Fruit fly (Drosophila melanogaster): ENCODE data around the gene CG15370.

CG15370 gene

DNA sequence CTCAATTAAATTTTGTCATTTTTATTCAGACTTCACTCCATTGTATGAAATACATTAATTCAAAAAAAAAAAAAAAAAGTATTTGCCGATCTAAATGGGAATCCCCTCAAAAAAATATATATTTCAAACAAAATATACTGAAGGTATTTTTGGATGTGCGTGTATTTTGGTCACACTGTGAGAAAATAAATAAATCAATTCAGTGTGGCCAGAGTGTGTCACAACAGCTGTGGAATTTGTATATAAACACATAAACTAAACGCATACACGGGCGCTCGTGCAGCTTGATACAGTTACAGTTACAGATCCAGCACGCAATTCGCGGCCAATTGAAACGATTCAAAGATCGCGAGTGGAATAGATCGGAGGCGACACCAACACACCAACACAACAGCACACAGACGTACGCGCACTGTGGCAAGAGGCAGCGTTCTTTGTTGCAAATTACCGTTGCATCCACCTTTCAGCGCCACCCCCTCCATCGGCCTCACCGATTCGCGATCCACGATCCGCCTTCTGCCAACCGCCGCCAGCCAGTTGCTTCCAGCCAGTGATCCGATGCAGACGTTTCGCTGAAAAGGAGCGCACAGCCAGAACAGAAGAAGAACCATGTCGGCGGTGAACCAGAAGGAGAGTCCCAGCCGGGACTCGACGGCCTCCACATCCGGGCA is 25.1 kb downstream of the CG15370 start, which contains the start of gene CG17754:
Gene CG17754 (plus strand): TSS at position 260 of the 671 bp plus-strand sequence.
- no peak for TF ChIP-seq Crg-1 (GFP tag; optimal IDR thresholded peaks at IDR 0.05)
- peak; percentile 65 for TF ChIP-seq bab1 (GFP tag; optimal IDR thresholded peaks at IDR 0.05)
- peak; percentile 46 for TF ChIP-seq Mnt (GFP tag; optimal IDR thresholded peaks at IDR 0.05)
- no peak for TF ChIP-seq CG12768 (GFP tag; optimal IDR thresholded peaks at IDR 0.05)
- peak; percentile 11 for TF ChIP-seq CG7101 (tag; optimal IDR thresholded peaks at IDR 0.05)
- TF ChIP-seq CG1620 (GFP tag; optimal IDR thresholded peaks at IDR 0.05), result peak; percentile 17
- TF ChIP-seq ovo (GFP tag; optimal IDR thresholded peaks at IDR 0.05), result peak; percentile 4
- peak; percentile 2 for TF ChIP-seq CG11617 (GFP tag; optimal IDR thresholded peaks at IDR 0.05)
- TF ChIP-seq tj (GFP tag; optimal IDR thresholded peaks at IDR 0.05), result peak; percentile 30
- no peak for TF ChIP-seq cnc (optimal IDR thresholded peaks at IDR 0.05)

- TF ChIP-seq Crg-1 (GFP tag; optimal IDR thresholded peaks at IDR 0.05), result no peak
- TF ChIP-seq CG14711 (tag; optimal IDR thresholded peaks at IDR 0.05), result peak; percentile 22
- TF ChIP-seq kay (GFP tag; ENCODE audit: borderline replicate concordance), result no peak
- TF ChIP-seq ovo (GFP tag; optimal IDR thresholded peaks at IDR 0.05), result peak; percentile 17
- TF ChIP-seq CG11617 (GFP tag; optimal IDR thresholded peaks at IDR 0.05), result peak; percentile 37
- no peak for TF ChIP-seq toe (GFP tag; optimal IDR thresholded peaks at IDR 0.05)
- no peak for TF ChIP-seq Clk (GFP tag; optimal IDR thresholded peaks at IDR 0.05)
- no peak for TF ChIP-seq cic (GFP tag; optimal IDR thresholded peaks at IDR 0.05)
- TF ChIP-seq cnc (optimal IDR thresholded peaks at IDR 0.05), result no peak
- peak; percentile 32 for TF ChIP-seq CG7101 (tag; optimal IDR thresholded peaks at IDR 0.05)
- peak; percentile 26 for TF ChIP-seq CG33017 (tag; optimal IDR thresholded peaks at IDR 0.05)
- peak; percentile 30 for TF ChIP-seq tj (GFP tag; optimal IDR thresholded peaks at IDR 0.05)
- no peak for TF ChIP-seq Hr96 (GFP tag; optimal IDR thresholded peaks at IDR 0.05)
- TF ChIP-seq CG7045 (GFP tag; optimal IDR thresholded peaks at IDR 0.05), result no peak
- TF ChIP-seq CG5204 (GFP tag; optimal IDR thresholded peaks at IDR 0.05), result peak; percentile 21
- TF ChIP-seq CG1620 (GFP tag; optimal IDR thresholded peaks at IDR 0.05), result no peak
- TF ChIP-seq bab1 (GFP tag; optimal IDR thresholded peaks at IDR 0.05), result peak; percentile 37
- no peak for TF ChIP-seq pad (GFP tag; optimal IDR thresholded peaks at IDR 0.05)
- TF ChIP-seq Mnt (GFP tag; optimal IDR thresholded peaks at IDR 0.05), result peak; percentile 40
- no peak for TF ChIP-seq CG12768 (GFP tag; optimal IDR thresholded peaks at IDR 0.05)
Observed at dm6 chrX:9251212-9251877, 26.1 kb downstream of the CG15370 start.

- TF ChIP-seq CG1620 (GFP tag; optimal IDR thresholded peaks at IDR 0.05), result no peak
- TF ChIP-seq cnc (optimal IDR thresholded peaks at IDR 0.05), result no peak
- TF ChIP-seq CG5204 (GFP tag; optimal IDR thresholded peaks at IDR 0.05), result no peak
- TF ChIP-seq cic (GFP tag; optimal IDR thresholded peaks at IDR 0.05), result no peak
- no peak for TF ChIP-seq CG12768 (GFP tag; optimal IDR thresholded peaks at IDR 0.05)
- TF ChIP-seq ovo (GFP tag; optimal IDR thresholded peaks at IDR 0.05), result no peak
- no peak for TF ChIP-seq bab1 (GFP tag; optimal IDR thresholded peaks at IDR 0.05)
- TF ChIP-seq CG33017 (tag; optimal IDR thresholded peaks at IDR 0.05), result no peak
- TF ChIP-seq toe (GFP tag; optimal IDR thresholded peaks at IDR 0.05), result no peak
- no peak for TF ChIP-seq CG11617 (GFP tag; optimal IDR thresholded peaks at IDR 0.05)
- no peak for TF ChIP-seq CG7045 (GFP tag; optimal IDR thresholded peaks at IDR 0.05)
- TF ChIP-seq CG14711 (tag; optimal IDR thresholded peaks at IDR 0.05), result no peak
- TF ChIP-seq kay (GFP tag; ENCODE audit: borderline replicate concordance), result no peak
Observed at dm6 chrX:9252051-9252708, 26.9 kb downstream of the CG15370 start.

dm6 chrX:9255021-9255420 is 29.8 kb downstream of the CG15370 start:
- no peak for TF ChIP-seq CG14711 (tag; optimal IDR thresholded peaks at IDR 0.05)
- no peak for TF ChIP-seq tj (GFP tag; optimal IDR thresholded peaks at IDR 0.05)
- TF ChIP-seq toe (GFP tag; optimal IDR thresholded peaks at IDR 0.05), result no peak
- no peak for TF ChIP-seq CG33017 (tag; optimal IDR thresholded peaks at IDR 0.05)
- TF ChIP-seq bab1 (GFP tag; optimal IDR thresholded peaks at IDR 0.05), result no peak
- no peak for TF ChIP-seq ovo (GFP tag; optimal IDR thresholded peaks at IDR 0.05)

DNA sequence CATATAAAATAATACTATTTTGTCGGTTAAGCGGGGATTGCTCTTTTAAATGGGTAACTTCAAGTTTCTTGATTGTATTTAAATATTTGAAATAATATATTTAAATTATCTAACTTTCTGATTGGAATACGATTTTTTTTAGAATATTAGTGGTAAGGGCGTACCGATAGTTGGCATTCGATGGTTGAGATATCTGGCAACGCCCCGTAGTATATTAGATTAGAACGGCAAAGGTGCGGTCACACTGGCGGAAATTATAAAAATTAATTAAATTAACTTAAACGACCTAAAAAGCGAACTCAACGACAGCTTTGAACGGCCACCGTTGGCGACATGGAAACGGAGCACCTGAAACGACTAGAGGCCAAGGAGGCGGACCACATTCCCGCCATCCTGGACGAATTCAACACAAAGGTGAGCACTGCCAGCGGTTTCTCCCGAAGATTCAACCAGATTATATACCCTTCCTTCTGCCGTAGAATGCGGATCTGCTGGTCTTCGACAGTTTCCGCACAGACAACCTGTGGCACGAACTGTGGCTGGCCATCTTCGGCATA is 30.8 kb downstream of the CG15370 start, which contains the start of gene ric8a:
Gene ric8a (plus strand): TSS at position 205 of the 557 bp plus-strand sequence.
- TF ChIP-seq CG1620 (GFP tag; optimal IDR thresholded peaks at IDR 0.05), result no peak
- no peak for TF ChIP-seq Hr96 (GFP tag; optimal IDR thresholded peaks at IDR 0.05)
- TF ChIP-seq CG5204 (GFP tag; optimal IDR thresholded peaks at IDR 0.05), result no peak
- peak; percentile 19 for TF ChIP-seq Mnt (GFP tag; optimal IDR thresholded peaks at IDR 0.05)
- TF ChIP-seq Crg-1 (GFP tag; optimal IDR thresholded peaks at IDR 0.05), result no peak
- TF ChIP-seq CG14711 (tag; optimal IDR thresholded peaks at IDR 0.05), result peak; percentile 20
- TF ChIP-seq kay (GFP tag; ENCODE audit: borderline replicate concordance), result no peak
- peak; percentile 4 for TF ChIP-seq CG11617 (GFP tag; optimal IDR thresholded peaks at IDR 0.05)
- no peak for TF ChIP-seq CG7045 (GFP tag; optimal IDR thresholded peaks at IDR 0.05)
- no peak for TF ChIP-seq ovo (GFP tag; optimal IDR thresholded peaks at IDR 0.05)
- no peak for TF ChIP-seq CG33017 (tag; optimal IDR thresholded peaks at IDR 0.05)
- peak; percentile 7 for TF ChIP-seq tj (GFP tag; optimal IDR thresholded peaks at IDR 0.05)
- TF ChIP-seq toe (GFP tag; optimal IDR thresholded peaks at IDR 0.05), result no peak
- TF ChIP-seq Clk (GFP tag; optimal IDR thresholded peaks at IDR 0.05), result no peak
- no peak for TF ChIP-seq cnc (optimal IDR thresholded peaks at IDR 0.05)
- TF ChIP-seq CG12768 (GFP tag; optimal IDR thresholded peaks at IDR 0.05), result no peak
- TF ChIP-seq CG7101 (tag; optimal IDR thresholded peaks at IDR 0.05), result no peak
- TF ChIP-seq pad (GFP tag; optimal IDR thresholded peaks at IDR 0.05), result no peak
- no peak for TF ChIP-seq cic (GFP tag; optimal IDR thresholded peaks at IDR 0.05)
- no peak for TF ChIP-seq bab1 (GFP tag; optimal IDR thresholded peaks at IDR 0.05)

Data from whole organism, adult.